Worm (Caenorhabditis elegans) whole organism, young adult: ENCODE results near the gene immp-1.

Source experiments
- B0019.2 ChIP-seq: fragments of 200-800 bp; sonication (Bioruptor generic); conservative IDR thresholded peaks from 2 replicates; pipeline ENCODE4 v1.3.6; 2022; ENCODE audit warnings: missing genetic modification reagents, missing genetic modification characterization, missing compliant biosample characterization
- B0035.1 ChIP-seq: sonication (generic microtip); optimal IDR thresholded peaks from 2 replicates; lab custom pipeline; 2016; ENCODE audit warnings: missing genetic modification characterization, mild to moderate bottlenecking, missing compliant biosample characterization, missing genotype, missing genetic modification reagents
- B0261.1 ChIP-seq: sonication (generic microtip); optimal IDR thresholded peaks from 2 replicates; lab custom pipeline; 2016; ENCODE audit warnings: mild to moderate bottlenecking, missing genetic modification characterization, moderate library complexity, missing compliant biosample characterization
- B0336.3 ChIP-seq: fragments of 200-800 bp; sonication (Bioruptor generic); IDR thresholded peaks from 2 replicates; pipeline ENCODE4 v1.3.6; 2022; ENCODE audit warnings: missing genetic modification characterization, missing compliant biosample characterization
- C06A6.2 ChIP-seq: fragments of 200-800 bp; sonication (Bioruptor generic); conservative IDR thresholded peaks from 2 replicates; pipeline ENCODE4 v1.3.6; 2022; ENCODE audit warnings: missing genetic modification characterization, missing compliant biosample characterization
- F22D6.2 ChIP-seq: sonication (generic microtip); optimal IDR thresholded peaks from 2 replicates; lab custom pipeline; 2016; ENCODE audit warnings: mild to moderate bottlenecking, missing genetic modification characterization, missing compliant biosample characterization
- F55B11.4 ChIP-seq: sonication (generic microtip); optimal IDR thresholded peaks from 2 replicates; lab custom pipeline; 2016; ENCODE audit warnings: missing compliant biosample characterization, missing genetic modification characterization, borderline replicate concordance; ENCODE audit not compliant: insufficient read depth
- F57C9.4 ChIP-seq: sonication (generic microtip); optimal IDR thresholded peaks from 2 replicates; lab custom pipeline; 2017; ENCODE audit warnings: mild to moderate bottlenecking, missing genetic modification characterization, missing compliant biosample characterization
- T26A5.8 ChIP-seq: sonication (generic microtip); optimal IDR thresholded peaks from 2 replicates; lab custom pipeline; 2016; ENCODE audit warnings: missing genetic modification characterization, missing compliant biosample characterization
- Y56A3A.18 ChIP-seq: fragments of 200-800 bp; sonication (Bioruptor generic); IDR thresholded peaks from 2 replicates; pipeline ENCODE4 v1.3.6; 2022; ENCODE audit warnings: missing genetic modification reagents, missing genetic modification characterization, missing compliant biosample characterization
- athp-1 ChIP-seq: sonication (generic microtip); optimal IDR thresholded peaks from 2 replicates; lab custom pipeline; 2017; ENCODE audit warnings: mild to moderate bottlenecking, missing genetic modification characterization, missing compliant biosample characterization
- attf-3 ChIP-seq: fragments of 200-800 bp; sonication (Bioruptor generic); conservative IDR thresholded peaks from 2 replicates; pipeline ENCODE4 v1.3.6; 2022; ENCODE audit warnings: missing genetic modification reagents, missing genetic modification characterization, missing compliant biosample characterization
- attf-5 ChIP-seq: fragments of 200-800 bp; sonication (Bioruptor generic); optimal IDR thresholded peaks from 2 replicates; lab custom pipeline; 2018; ENCODE audit warnings: mild to moderate bottlenecking, missing genetic modification characterization, missing compliant biosample characterization
- bed-2 ChIP-seq: fragments of 200-800 bp; sonication (Bioruptor generic); IDR thresholded peaks from 2 replicates; pipeline ENCODE4 v1.3.6; 2022; ENCODE audit warnings: missing genetic modification reagents, missing genetic modification characterization, missing compliant biosample characterization
- ccch-3 ChIP-seq: fragments of 200-800 bp; sonication (Bioruptor generic); optimal IDR thresholded peaks from 2 replicates; lab custom pipeline; 2018; ENCODE audit warnings: mild to moderate bottlenecking, missing genetic modification characterization, missing compliant biosample characterization
- ceh-100 ChIP-seq: fragments of 200-800 bp; sonication (Bioruptor generic); IDR thresholded peaks from 2 replicates; pipeline ENCODE4 v1.3.6; 2022; ENCODE audit warnings: missing genetic modification reagents, missing genetic modification characterization, missing compliant biosample characterization
- ceh-27 ChIP-seq: fragments of 200-800 bp; sonication (Bioruptor generic); optimal IDR thresholded peaks from 2 replicates; lab custom pipeline; 2018; ENCODE audit warnings: mild to moderate bottlenecking, missing genetic modification characterization, moderate library complexity, missing compliant biosample characterization
- ceh-79 ChIP-seq: sonication (generic microtip); optimal IDR thresholded peaks from 2 replicates; lab custom pipeline; 2017; ENCODE audit warnings: mild to moderate bottlenecking, missing genetic modification characterization, missing compliant biosample characterization
- die-1 ChIP-seq: sonication (generic microtip); optimal IDR thresholded peaks from 2 replicates; lab custom pipeline; 2016; ENCODE audit warnings: missing genotype, mild to moderate bottlenecking, missing genetic modification characterization, missing compliant biosample characterization
- dpff-1 ChIP-seq: sonication (generic microtip); optimal IDR thresholded peaks from 2 replicates; lab custom pipeline; 2017; ENCODE audit warnings: mild to moderate bottlenecking, missing genetic modification characterization, missing compliant biosample characterization
- efl-1 ChIP-seq: fragments of 150-350 bp; optimal IDR thresholded peaks from 2 replicates; lab custom pipeline; 2014; ENCODE audit warnings: missing biosample characterization, missing genetic modification reagents, missing genetic modification characterization
- fkh-3 ChIP-seq: sonication (generic microtip); optimal IDR thresholded peaks from 2 replicates; lab custom pipeline; 2016; ENCODE audit warnings: mild to moderate bottlenecking, missing genetic modification characterization, missing compliant biosample characterization
- hlh-12 ChIP-seq: sonication (generic microtip); optimal IDR thresholded peaks from 2 replicates; lab custom pipeline; 2016; ENCODE audit warnings: missing genetic modification characterization, missing compliant biosample characterization
- hlh-26 ChIP-seq: fragments of 200-800 bp; sonication (Bioruptor generic); conservative IDR thresholded peaks from 2 replicates; pipeline ENCODE4 v1.3.6; 2022; ENCODE audit warnings: missing genetic modification reagents, missing genetic modification characterization, missing compliant biosample characterization
- hmg-20 ChIP-seq: fragments of 200-800 bp; sonication (Bioruptor generic); IDR thresholded peaks from 2 replicates; pipeline ENCODE4 v1.3.6; 2022; ENCODE audit warnings: missing genetic modification reagents, missing genetic modification characterization, missing compliant biosample characterization
- hrde-1 ChIP-seq: sonication (generic microtip); optimal IDR thresholded peaks from 2 replicates; lab custom pipeline; 2016; ENCODE audit warnings: missing genetic modification characterization, mild to moderate bottlenecking, missing compliant biosample characterization, moderate library complexity, missing genotype, missing genetic modification reagents, borderline replicate concordance
- lag-1 ChIP-seq: fragments of 200-800 bp; sonication (Bioruptor generic); IDR thresholded peaks from 2 replicates; pipeline ENCODE4 v1.3.6; 2022; ENCODE audit warnings: missing genetic modification reagents, missing genetic modification characterization, missing compliant biosample characterization
- let-526 ChIP-seq: fragments of 200-800 bp; sonication (Bioruptor generic); IDR thresholded peaks from 2 replicates; pipeline ENCODE4 v1.3.6; 2022; ENCODE audit warnings: missing genetic modification reagents, missing genetic modification characterization, missing compliant biosample characterization
- let-607 ChIP-seq, 2 experiments: fragments of 200-800 bp in 1 of 2; sonication (Bioruptor generic) in 1 of 2; sonication (generic microtip) in 1 of 2; optimal IDR thresholded peaks; 2 replicates each; lab custom pipeline; 2016 to 2018; ENCODE audit warnings: mild to moderate bottlenecking in 2 of 2, missing compliant biosample characterization in 2 of 2, missing genetic modification characterization in 2 of 2, moderate library complexity in 2 of 2, missing genotype in 1 of 2
- lin-35 ChIP-seq, 3 experiments: fragments of 150-350 bp in 2 of 3; sonication (generic microtip) in 1 of 3; optimal IDR thresholded peaks; 2 replicates each; lab custom pipeline; 2014 to 2018; ENCODE audit warnings: missing biosample characterization in 3 of 3, missing genetic modification characterization in 3 of 3, missing genetic modification reagents in 3 of 3
- lsl-1 ChIP-seq: fragments of 200-800 bp; sonication (Bioruptor generic); optimal IDR thresholded peaks from 2 replicates; lab custom pipeline; 2018; ENCODE audit warnings: mild to moderate bottlenecking, missing genetic modification characterization, moderate library complexity, missing compliant biosample characterization
- lsy-27 ChIP-seq: sonication (generic microtip); optimal IDR thresholded peaks from 2 replicates; lab custom pipeline; 2017; ENCODE audit warnings: missing genetic modification characterization, mild to moderate bottlenecking, missing compliant biosample characterization, antibody characterized with exemption, missing genotype, borderline replicate concordance; ENCODE audit not compliant: insufficient read depth
- madf-3 ChIP-seq: fragments of 200-800 bp; sonication (Bioruptor generic); IDR thresholded peaks from 2 replicates; pipeline ENCODE4 v1.3.6; 2022; ENCODE audit warnings: missing genetic modification reagents, missing genetic modification characterization, missing compliant biosample characterization
- madf-8 ChIP-seq: fragments of 200-800 bp; sonication (Bioruptor generic); conservative IDR thresholded peaks from 2 replicates; pipeline ENCODE4 v1.3.6; 2022; ENCODE audit warnings: missing genetic modification reagents, missing genetic modification characterization, missing compliant biosample characterization
- mcd-1 ChIP-seq: fragments of 200-800 bp; sonication (Bioruptor generic); IDR thresholded peaks from 2 replicates; pipeline ENCODE4 v1.3.6; 2022; ENCODE audit warnings: missing genetic modification reagents, missing genetic modification characterization, missing compliant biosample characterization
- nfya-2 ChIP-seq: fragments of 200-800 bp; sonication (Bioruptor generic); IDR thresholded peaks from 2 replicates; pipeline ENCODE4 v1.3.6; 2022; ENCODE audit warnings: missing genetic modification reagents, missing genetic modification characterization, missing compliant biosample characterization
- pbrm-1 ChIP-seq: fragments of 200-800 bp; sonication (Bioruptor generic); IDR thresholded peaks from 2 replicates; pipeline ENCODE4 v1.3.6; 2022; ENCODE audit warnings: missing genetic modification reagents, missing genetic modification characterization, missing compliant biosample characterization
- rec-8 ChIP-seq, 2 experiments: sonication (generic microtip); optimal IDR thresholded peaks; 2 replicates each; lab custom pipeline; 2016; ENCODE audit warnings: mild to moderate bottlenecking in 2 of 2, missing genetic modification characterization in 2 of 2, missing genetic modification reagents in 2 of 2, missing genotype in 2 of 2, missing biosample characterization in 1 of 2, missing compliant biosample characterization in 1 of 2, moderate library complexity in 1 of 2
- rpc-1 ChIP-seq, 2 experiments: fragments of 150-350 bp in 1 of 2; sonication (generic microtip) in 1 of 2; optimal IDR thresholded peaks; 2 replicates each; lab custom pipeline; 2014 to 2018; ENCODE audit warnings: missing biosample characterization in 1 of 2, missing genetic modification characterization in 1 of 2, missing genetic modification reagents in 1 of 2, missing genotype in 1 of 2
- snpc-3.4 ChIP-seq: sonication (generic microtip); optimal IDR thresholded peaks from 2 replicates; lab custom pipeline; 2017; ENCODE audit warnings: missing genetic modification characterization, mild to moderate bottlenecking, missing compliant biosample characterization, antibody characterized with exemption, moderate library complexity, missing genotype, missing genetic modification reagents
- somi-1 ChIP-seq: fragments of 200-800 bp; sonication (Bioruptor generic); optimal IDR thresholded peaks from 2 replicates; lab custom pipeline; 2018; ENCODE audit warnings: mild to moderate bottlenecking, missing genetic modification characterization, missing compliant biosample characterization
- tbp1 ChIP-seq: fragments of 200-800 bp; sonication (Bioruptor generic); optimal IDR thresholded peaks from 2 replicates; lab custom pipeline; 2018; ENCODE audit warnings: mild to moderate bottlenecking, missing genetic modification characterization, missing compliant biosample characterization
- tbx-9 ChIP-seq: sonication (generic microtip); optimal IDR thresholded peaks from 2 replicates; lab custom pipeline; 2016; ENCODE audit warnings: borderline replicate concordance, missing genetic modification characterization, inconsistent platforms, missing compliant biosample characterization
- zfh-2 ChIP-seq: fragments of 200-800 bp; sonication (Bioruptor generic); conservative IDR thresholded peaks from 2 replicates; pipeline ENCODE4 v1.3.6; 2022; ENCODE audit warnings: missing genetic modification reagents, missing genetic modification characterization, missing compliant biosample characterization
- ztf-22 ChIP-seq: fragments of 200-800 bp; sonication (Bioruptor generic); optimal IDR thresholded peaks from 2 replicates; lab custom pipeline; 2018; ENCODE audit warnings: mild to moderate bottlenecking, missing genetic modification characterization, moderate library complexity, missing compliant biosample characterization
- ztf-25 ChIP-seq: fragments of 200-800 bp; sonication (Bioruptor generic); IDR thresholded peaks from 2 replicates; pipeline ENCODE4 v1.3.6; 2022; ENCODE audit warnings: missing genetic modification reagents, missing genetic modification characterization, missing compliant biosample characterization
- ztf-6 ChIP-seq: fragments of 200-800 bp; sonication (Bioruptor generic); IDR thresholded peaks from 2 replicates; pipeline ENCODE4 v1.3.6; 2022; ENCODE audit warnings: missing genetic modification reagents, missing genetic modification characterization, missing compliant biosample characterization

The immp-1 gene

DNA sequence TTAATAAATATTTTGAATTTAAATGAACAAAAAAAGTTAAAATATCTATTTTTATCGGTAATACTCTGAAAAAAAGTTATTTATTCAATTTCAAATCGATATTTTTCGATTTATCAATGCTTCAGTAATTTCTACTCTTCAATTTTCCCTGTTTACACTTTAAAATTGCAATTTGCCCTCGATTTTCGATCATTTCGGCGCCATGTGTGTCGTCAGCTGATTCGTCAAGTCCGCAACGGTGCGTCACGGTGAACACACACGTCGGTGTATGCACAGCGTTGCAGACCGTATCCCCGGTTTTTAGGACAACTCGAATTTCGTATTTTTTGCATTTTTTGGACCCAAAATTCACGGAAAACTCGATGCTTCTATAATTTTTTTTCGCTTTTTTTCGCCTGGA is 48.5 kb downstream of the immp-1 start, which contains the start of gene C18D11.3 (continued):
- peak in 1 of 2 experiments; percentile 30 for TF ChIP-seq let-607 (tag; optimal IDR thresholded peaks at IDR 0.05; lab: Kevin White, UChicago)
- TF ChIP-seq lag-1 (GFP tag; lab: Robert Waterston, UW): no peak
- no peak for TF ChIP-seq B0261.1 (tag; lab: Kevin White, UChicago)
- peak in 1 of 3 experiments; percentile 70 for TF ChIP-seq lin-35 (GFP tag; optimal IDR thresholded peaks at IDR 0.05; lab: Kevin White, UChicago)
- no peak for TF ChIP-seq hlh-26 (GFP tag; lab: Robert Waterston, UW)
- no peak for TF ChIP-seq rpc-1 (optimal IDR thresholded peaks at IDR 0.05; lab: Kevin White, UChicago)
- no peak for TF ChIP-seq rpc-1 (tag; optimal IDR thresholded peaks at IDR 0.05; lab: Kevin White, UChicago)
- TF ChIP-seq T26A5.8 (tag; lab: Kevin White, UChicago): no peak
- TF ChIP-seq lsy-27: no peak
- TF ChIP-seq snpc-3.4: no peak
- no peak for TF ChIP-seq B0035.1 (tag; lab: Kevin White, UChicago)
- peak; percentile 32 for TF ChIP-seq athp-1 (tag; lab: Kevin White, UChicago)
- TF ChIP-seq hmg-20 (GFP tag; lab: Robert Waterston, UW): 0 out of 2 replicates have a peak, but pooled peaks have one; percentile 19
- TF ChIP-seq C06A6.2: peak; percentile 39; the same call in 1 of the 2 replicates
- TF ChIP-seq ztf-22 (GFP tag; lab: Kevin White, UChicago): peak; percentile 36
- no peak for TF ChIP-seq ztf-25
- no peak for TF ChIP-seq ztf-6 (GFP tag; lab: Robert Waterston, UW)
- peak; percentile 79 for TF ChIP-seq B0336.3 (GFP tag; lab: Robert Waterston, UW)
- TF ChIP-seq ceh-100 (GFP tag; lab: Robert Waterston, UW): peak; percentile 75
- no peak for TF ChIP-seq die-1 (tag; lab: Kevin White, UChicago)
- TF ChIP-seq somi-1: no peak
- TF ChIP-seq rec-8 (tag; optimal IDR thresholded peaks at IDR 0.05; lab: Kevin White, UChicago): no peak
- TF ChIP-seq attf-3 (GFP tag; lab: Robert Waterston, UW): no peak
- 0 out of 2 replicates have a peak, but pooled peaks have one; percentile 46 for TF ChIP-seq B0019.2
- peak; percentile 81 for TF ChIP-seq pbrm-1 (GFP tag; lab: Robert Waterston, UW)
- TF ChIP-seq tbx-9 (tag; lab: Kevin White, UChicago): no peak
- TF ChIP-seq F57C9.4 (tag; lab: Kevin White, UChicago): no peak
- TF ChIP-seq Y56A3A.18 (GFP tag; lab: Robert Waterston, UW): no peak
- peak; percentile 84 for TF ChIP-seq lsl-1 (GFP tag; lab: Kevin White, UChicago)
- peak; percentile 31; the same call in 1 of the 2 replicates for TF ChIP-seq madf-8
- no peak for TF ChIP-seq hrde-1 (tag; lab: Kevin White, UChicago)
- TF ChIP-seq nfya-2 (GFP tag; lab: Robert Waterston, UW): no peak
- TF ChIP-seq dpff-1 (tag; lab: Kevin White, UChicago): no peak
- no peak for TF ChIP-seq fkh-3 (tag; lab: Kevin White, UChicago)
- TF ChIP-seq let-526 (GFP tag; lab: Robert Waterston, UW): peak; percentile 63; the same call in 1 of the 2 replicates
- TF ChIP-seq ceh-79: no peak
- peak; percentile 57; the same call in 1 of the 2 replicates for TF ChIP-seq madf-3 (GFP tag; lab: Robert Waterston, UW)
- no peak for TF ChIP-seq bed-2 (GFP tag; lab: Robert Waterston, UW)
- TF ChIP-seq F55B11.4 (tag; lab: Kevin White, UChicago): no peak
- peak; percentile 94 for TF ChIP-seq attf-5 (GFP tag; lab: Kevin White, UChicago)
- peak; percentile 66 for TF ChIP-seq tbp1 (GFP tag; lab: Kevin White, UChicago)
- peak; percentile 88 for TF ChIP-seq ceh-27
- peak; percentile 65 for TF ChIP-seq efl-1 (GFP tag; lab: Kevin White, UChicago)
- peak; percentile 56; the same call in 1 of the 2 replicates for TF ChIP-seq zfh-2 (GFP tag; lab: Robert Waterston, UW)
- TF ChIP-seq hlh-12 (tag; lab: Kevin White, UChicago): no peak
- TF ChIP-seq F22D6.2 (tag; lab: Kevin White, UChicago): no peak
- peak; percentile 84 for TF ChIP-seq mcd-1 (GFP tag; lab: Robert Waterston, UW)
- no peak for TF ChIP-seq ccch-3 (GFP tag; lab: Kevin White, UChicago)
